Worm (Caenorhabditis elegans): ENCODE measurements around the gene nduf-2.2.

DNA sequence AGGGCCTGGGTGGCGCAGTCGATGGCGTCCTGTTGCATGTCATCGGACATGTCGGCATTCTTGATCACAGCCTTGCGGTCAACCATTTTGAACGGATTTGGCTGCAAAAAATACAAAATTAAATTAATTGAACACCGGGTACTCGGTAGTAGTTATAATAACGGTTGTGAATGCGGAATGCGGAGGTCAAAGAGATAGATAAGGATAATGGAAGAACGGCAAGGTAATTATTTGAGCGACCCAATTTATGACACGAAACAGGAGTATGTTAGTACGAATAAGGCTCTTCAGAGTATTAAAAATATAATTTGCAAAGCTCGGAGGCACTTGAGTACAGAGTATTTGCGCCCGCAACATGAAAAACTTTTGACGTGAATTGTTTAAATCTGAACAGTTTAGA lies 1.3 kb upstream of the nduf-2.2 start, which contains the start of gene dlc-1:
- TF ChIP-seq mep-1 (tag; optimal IDR thresholded peaks at IDR 0.05), result no peak
- no peak for TF ChIP-seq F49E8.2 (tag; optimal IDR thresholded peaks at IDR 0.05; ENCODE audit: borderline replicate concordance)

Measured in whole organism, L4 larva.